Worm (Caenorhabditis elegans) whole organism, midembryonic: Measurements from ENCODE around the gene B0416.3.

Experiments used
- T22C8.4 ChIP-seq: fragments of 200-800 bp; sonication (Bioruptor generic); IDR thresholded peaks from 2 replicates; pipeline ENCODE4 v1.3.6; 2022; ENCODE audit warnings: missing genetic modification characterization, missing compliant biosample characterization
- cog-1 ChIP-seq: sonication (generic microtip); optimal IDR thresholded peaks from 2 replicates; lab custom pipeline; 2016; ENCODE audit warnings: missing genetic modification characterization, missing compliant biosample characterization
- flt-1 ChIP-seq: fragments of 200-800 bp; sonication (Bioruptor generic); IDR thresholded peaks from 2 replicates; pipeline ENCODE4 v1.3.6; 2022; ENCODE audit warnings: missing genetic modification characterization, missing compliant biosample characterization
- klf-2 ChIP-seq: fragments of 200-800 bp; sonication (Bioruptor generic); conservative IDR thresholded peaks from 2 replicates; pipeline ENCODE4 v1.3.6; 2022; ENCODE audit warnings: missing genetic modification reagents, missing genetic modification characterization, missing compliant biosample characterization
- med-1 ChIP-seq: sonication (generic microtip); optimal IDR thresholded peaks from 2 replicates; lab custom pipeline; 2017; ENCODE audit warnings: missing genetic modification characterization, mild to moderate bottlenecking, missing compliant biosample characterization, antibody characterized with exemption, missing genetic modification reagents; ENCODE audit not compliant: insufficient read depth
- ref-1 ChIP-seq: fragments of 200-800 bp; sonication (Bioruptor generic); conservative IDR thresholded peaks from 2 replicates; pipeline ENCODE4 v1.3.6; 2022; ENCODE audit warnings: missing genetic modification reagents, missing genetic modification characterization, missing compliant biosample characterization
- tab-1 ChIP-seq: fragments of 200-800 bp; sonication (Bioruptor generic); IDR thresholded peaks from 2 replicates; pipeline ENCODE4 v1.3.6; 2022; ENCODE audit warnings: missing genetic modification characterization, missing compliant biosample characterization
- ztf-23 ChIP-seq: fragments of 200-800 bp; sonication (Bioruptor generic); IDR thresholded peaks from 2 replicates; pipeline ENCODE4 v1.3.6; 2022; ENCODE audit warnings: missing genetic modification reagents, missing genetic modification characterization, missing compliant biosample characterization
- ztf-29 ChIP-seq: fragments of 200-800 bp; sonication (Bioruptor generic); IDR thresholded peaks from 2 replicates; pipeline ENCODE4 v1.3.6; 2022; ENCODE audit warnings: missing genetic modification reagents, missing genetic modification characterization, missing compliant biosample characterization

DNA sequence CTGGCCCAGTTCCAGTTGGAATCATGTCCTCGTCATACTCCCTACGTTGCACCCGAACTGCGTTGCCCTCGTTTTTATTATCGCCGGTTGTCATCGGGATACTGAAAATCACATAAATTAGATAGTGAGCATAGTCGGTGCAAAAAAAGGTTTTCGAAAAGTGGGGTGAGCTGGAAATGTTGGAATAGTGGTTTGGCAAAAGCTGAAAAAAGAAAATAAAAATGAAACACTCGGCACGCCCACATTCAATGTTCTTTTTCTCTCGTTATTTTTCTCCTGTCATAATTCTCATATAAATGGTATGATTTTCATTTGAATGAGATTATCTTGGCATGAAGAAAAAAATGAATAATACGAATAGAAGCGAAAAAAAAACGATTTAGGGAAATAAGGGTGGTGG, 27.2 kb upstream of the B0416.3 start, which contains the start of gene F18G5.6:
- TF ChIP-seq T22C8.4 (GFP tag; lab: Robert Waterston, UW) (no peak), tab-1 (GFP tag; lab: Robert Waterston, UW) (no peak), flt-1 (GFP tag; lab: Robert Waterston, UW) (no peak), ref-1 (GFP tag; lab: Robert Waterston, UW) (no peak), ztf-29 (GFP tag; lab: Robert Waterston, UW) (no peak), klf-2 (no peak), cog-1 (tag; lab: Kevin White, UChicago) (no peak), med-1 (no peak), ztf-23 (no peak)
